Worm (Caenorhabditis elegans): ENCODE results near the gene srw-134.

srw-134 gene

DNA sequence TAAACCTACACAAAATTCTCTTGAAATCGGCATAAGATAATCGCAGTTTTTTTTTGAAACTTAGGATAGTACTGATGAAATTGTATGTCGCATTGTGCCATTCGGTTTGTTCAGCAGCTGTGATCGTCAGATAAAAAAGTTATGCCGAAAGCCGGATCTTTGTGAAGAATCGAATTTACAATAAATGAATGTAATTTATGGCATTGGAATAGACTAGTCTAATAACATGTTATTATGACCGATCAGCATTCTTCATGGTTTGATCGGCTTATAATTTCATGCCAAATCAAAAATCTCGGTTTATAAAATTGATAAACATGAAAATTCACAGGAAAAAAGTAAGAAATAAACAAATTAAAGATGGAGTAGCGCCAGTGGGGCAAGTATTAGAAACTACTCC lies at the start of gene srw-134:
srw-134 (minus strand) TSS at position 101 of the 400 bp plus-strand sequence.
- TF ChIP-seq him-1 (tag; optimal IDR thresholded peaks at IDR 0.05) (no peak), dao-5 (tag; optimal IDR thresholded peaks at IDR 0.05) (no peak), W03F9.2 (tag; optimal IDR thresholded peaks at IDR 0.05) (no peak)

DNA sequence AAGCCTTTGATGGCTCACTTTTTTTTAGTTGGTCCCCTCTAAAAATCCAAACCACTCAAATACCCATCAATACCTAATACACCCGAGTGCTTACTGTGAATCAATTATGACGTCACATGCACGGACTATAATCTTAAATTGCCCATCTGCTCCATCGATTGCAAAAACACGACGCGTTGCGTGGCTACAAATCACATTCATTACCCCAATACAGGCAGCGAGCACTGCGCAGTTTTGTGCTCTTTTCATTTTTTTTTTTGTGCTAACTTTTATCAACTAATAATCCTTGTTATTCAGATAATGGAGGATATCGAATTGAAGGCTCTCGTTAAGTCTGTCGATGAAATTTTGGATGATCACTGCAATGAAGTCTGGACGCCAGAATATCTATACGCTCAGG lies 47.7 kb upstream of the srw-134 start, which contains the start of gene Y45G5AM.5:
Y45G5AM.5 (plus strand) TSS at position 301 of the 400 bp plus-strand sequence.
- TF ChIP-seq W03F9.2 (tag; optimal IDR thresholded peaks at IDR 0.05) (no peak), dao-5 (tag; optimal IDR thresholded peaks at IDR 0.05) (no peak), him-1 (tag; optimal IDR thresholded peaks at IDR 0.05) (no peak)

DNA sequence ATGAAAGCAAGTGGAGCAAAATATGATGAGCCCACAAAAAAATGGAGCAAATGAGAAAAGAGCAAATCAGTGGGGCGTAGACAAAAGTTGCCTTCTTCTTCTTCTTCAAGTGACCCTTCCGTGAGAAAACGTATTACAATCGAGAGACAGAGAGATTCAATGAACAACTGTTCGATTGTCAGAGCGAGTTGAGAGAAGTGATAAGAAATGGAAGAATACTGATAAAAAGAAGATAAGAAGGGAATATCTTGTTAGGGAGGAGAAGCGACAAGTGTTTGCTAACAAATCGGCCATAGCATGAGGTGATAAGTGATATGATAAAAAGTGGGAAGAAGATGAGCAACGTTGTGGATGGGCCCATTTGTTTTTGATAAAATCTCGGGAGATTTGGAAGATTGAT lies 44.9 kb upstream of the srw-134 start:
- TF ChIP-seq dao-5 (tag; optimal IDR thresholded peaks at IDR 0.05) = no peak

DNA sequence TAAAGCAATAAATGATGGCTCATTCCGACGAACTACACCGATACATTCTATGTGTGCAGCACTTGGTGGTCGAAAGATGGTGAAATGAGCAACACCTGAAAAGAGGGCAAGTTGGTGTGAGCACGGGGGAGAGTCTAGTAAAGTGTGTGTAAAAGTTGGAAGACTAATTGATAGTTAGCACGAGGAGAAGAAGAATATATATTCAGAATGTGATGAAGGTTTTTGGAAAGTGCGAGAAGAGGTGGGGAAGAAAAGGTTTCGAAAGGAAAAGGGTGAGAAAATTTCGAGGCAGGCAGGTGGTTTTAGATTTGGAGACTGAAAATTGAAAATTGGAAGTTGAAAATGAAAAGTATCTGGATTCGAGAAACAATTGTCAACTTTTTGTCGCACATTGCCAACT lies 39.8 kb upstream of the srw-134 start, which contains the start of gene Y45G5AM.6:
Y45G5AM.6 (minus strand) TSS at position 101 of the 400 bp plus-strand sequence.
- no peak for TF ChIP-seq dao-5 (tag; optimal IDR thresholded peaks at IDR 0.05)
- no peak for TF ChIP-seq him-1 (tag; optimal IDR thresholded peaks at IDR 0.05)
- TF ChIP-seq W03F9.2 (tag; optimal IDR thresholded peaks at IDR 0.05) = no peak

DNA sequence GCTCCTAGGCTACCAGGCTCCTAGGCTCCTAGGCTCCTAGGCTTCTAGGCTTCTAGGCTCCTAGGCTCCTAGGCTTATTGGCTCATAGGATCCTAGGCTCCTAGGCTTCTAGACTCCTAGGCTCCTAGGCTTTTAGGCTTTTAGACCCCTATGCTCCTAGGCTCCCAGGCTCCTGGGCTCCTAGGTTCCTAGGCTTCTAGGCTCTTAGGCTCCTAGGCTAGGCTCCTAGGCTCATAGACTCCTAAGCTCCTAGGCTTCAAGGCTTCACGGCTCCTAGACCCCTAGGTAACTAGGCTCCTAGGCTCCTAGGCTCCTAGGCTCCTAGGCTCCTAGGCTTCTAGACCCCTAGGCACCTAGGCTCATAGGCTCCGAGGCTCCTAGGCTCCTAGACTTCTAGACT lies 39.0 kb upstream of the srw-134 start:
- TF ChIP-seq dao-5 (tag; optimal IDR thresholded peaks at IDR 0.05) = no peak
- TF ChIP-seq him-1 (tag; optimal IDR thresholded peaks at IDR 0.05) = no peak
- TF ChIP-seq W03F9.2 (tag; optimal IDR thresholded peaks at IDR 0.05) = no peak

DNA sequence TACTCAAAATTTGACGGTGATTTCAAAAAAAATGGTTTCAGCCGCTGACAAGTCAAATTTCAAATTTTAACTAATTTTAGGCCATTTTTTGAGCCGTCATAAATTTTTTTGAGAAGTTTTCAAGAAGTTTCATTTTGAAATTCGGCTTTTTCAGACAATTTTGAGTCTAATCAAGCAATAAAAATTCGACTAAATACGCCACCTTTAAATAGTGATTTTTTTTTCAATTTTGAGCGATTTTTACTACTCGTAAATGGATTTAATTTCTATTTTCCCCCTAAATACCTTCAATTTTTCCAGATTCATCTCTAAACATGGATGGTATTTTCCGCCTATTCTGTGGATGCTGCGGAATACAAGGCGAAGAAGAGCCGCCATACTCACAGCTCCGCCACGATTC lies 31.8 kb upstream of the srw-134 start, which contains the start of gene Y45G5AL.1:
Y45G5AL.1 (plus strand) TSS at position 301 of the 400 bp plus-strand sequence.
- no peak for TF ChIP-seq him-1 (tag; optimal IDR thresholded peaks at IDR 0.05)
- TF ChIP-seq W03F9.2 (tag; optimal IDR thresholded peaks at IDR 0.05) = no peak
- no peak for TF ChIP-seq dao-5 (tag; optimal IDR thresholded peaks at IDR 0.05)

DNA sequence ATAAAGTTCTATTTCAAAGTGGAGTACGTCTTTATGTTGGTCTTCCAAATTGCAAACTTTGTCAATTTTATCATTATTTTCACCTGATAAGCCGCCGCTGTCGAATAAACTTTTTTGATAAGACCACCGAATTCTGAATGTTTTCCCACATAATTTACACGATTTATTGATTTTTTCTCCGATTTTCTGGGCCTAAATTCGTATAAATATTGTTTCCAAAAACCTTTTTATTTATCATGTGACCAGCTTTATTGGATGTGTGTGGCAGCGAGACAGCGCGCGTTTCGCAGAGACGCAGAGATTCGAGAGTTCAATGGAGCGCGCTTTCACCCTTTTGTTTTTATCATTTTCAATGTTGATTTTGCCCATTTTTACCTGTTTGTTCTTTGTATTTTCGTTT lies 30.6 kb upstream of the srw-134 start:
- TF ChIP-seq W03F9.2 (tag; optimal IDR thresholded peaks at IDR 0.05) = peak; percentile 66
- TF ChIP-seq him-1 (tag; optimal IDR thresholded peaks at IDR 0.05) = no peak

DNA sequence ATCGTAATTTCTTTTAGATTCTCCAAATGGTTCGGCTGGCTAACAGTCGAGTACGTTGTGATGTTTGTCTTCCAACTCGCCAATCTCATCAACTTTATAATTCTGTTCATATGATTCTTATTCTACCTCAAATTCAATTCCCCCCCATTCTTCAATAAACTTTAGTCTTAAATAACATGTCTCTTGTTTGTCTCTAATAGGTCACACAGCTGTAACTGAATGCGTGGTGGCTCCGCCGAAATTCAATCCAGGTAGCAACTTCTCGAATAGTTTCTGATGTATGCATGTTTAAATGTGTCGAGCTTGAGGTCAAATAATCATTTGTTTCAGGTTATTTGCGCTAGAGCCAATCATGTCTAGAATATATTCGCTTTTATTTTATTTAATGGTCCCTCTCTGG lies 26.3 kb upstream of the srw-134 start, which contains the start of gene lgc-29:
lgc-29 (plus strand) TSS at position 301 of the 400 bp plus-strand sequence.
- no peak for TF ChIP-seq him-1 (tag; optimal IDR thresholded peaks at IDR 0.05)
- TF ChIP-seq dao-5 (tag; optimal IDR thresholded peaks at IDR 0.05) = no peak
- no peak for TF ChIP-seq W03F9.2 (tag; optimal IDR thresholded peaks at IDR 0.05)

DNA sequence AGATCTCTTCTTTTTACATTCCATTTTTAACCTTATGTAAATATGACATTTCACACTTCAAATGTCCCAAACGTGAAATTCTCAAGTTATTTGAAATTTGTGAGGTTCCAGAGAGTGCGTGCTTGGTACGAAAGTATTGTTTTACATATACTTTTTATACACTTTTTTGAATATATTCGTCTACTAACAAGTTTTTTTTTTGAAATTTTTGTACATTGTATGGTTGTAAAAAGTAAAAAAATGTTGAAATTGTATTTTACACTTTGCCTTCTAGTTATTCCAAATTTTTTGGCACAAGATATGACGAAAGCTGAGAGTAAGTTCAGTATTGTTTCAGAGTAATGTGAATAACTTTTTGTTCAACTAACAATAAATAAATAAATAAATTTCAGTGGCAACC lies 22.3 kb upstream of the srw-134 start, which contains the start of gene lgc-1:
lgc-1 (plus strand) TSS at position 301 of the 400 bp plus-strand sequence.
- no peak for TF ChIP-seq him-1 (tag; optimal IDR thresholded peaks at IDR 0.05)

DNA sequence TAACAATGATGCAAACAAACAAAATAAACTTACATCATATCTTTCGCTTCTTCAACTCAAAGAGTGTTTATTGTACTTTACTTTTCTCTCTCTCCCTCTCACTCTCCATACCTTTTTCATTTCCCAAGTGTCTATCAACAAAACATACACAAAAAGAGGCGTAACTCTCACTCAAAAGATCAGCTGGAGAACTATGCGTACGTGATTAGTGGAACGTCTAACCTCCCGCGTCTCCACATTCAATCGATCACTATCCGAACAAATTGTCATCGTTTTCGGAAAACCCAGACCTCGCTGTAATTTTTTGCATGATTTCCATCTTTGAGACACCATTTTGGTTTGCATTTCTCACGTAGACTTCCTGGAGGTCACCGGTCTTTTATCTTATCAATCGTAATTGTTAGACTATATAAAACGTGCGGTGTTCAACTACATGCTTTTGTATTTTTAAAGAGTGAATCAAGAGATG lies 19.1 kb upstream of the srw-134 start, which contains the start of gene nhr-57:
nhr-57 (plus strand) TSS at position 419 of the 469 bp plus-strand sequence.
- no peak for TF ChIP-seq dao-5 (tag; optimal IDR thresholded peaks at IDR 0.05)
- no peak for TF ChIP-seq him-1 (tag; optimal IDR thresholded peaks at IDR 0.05)

DNA sequence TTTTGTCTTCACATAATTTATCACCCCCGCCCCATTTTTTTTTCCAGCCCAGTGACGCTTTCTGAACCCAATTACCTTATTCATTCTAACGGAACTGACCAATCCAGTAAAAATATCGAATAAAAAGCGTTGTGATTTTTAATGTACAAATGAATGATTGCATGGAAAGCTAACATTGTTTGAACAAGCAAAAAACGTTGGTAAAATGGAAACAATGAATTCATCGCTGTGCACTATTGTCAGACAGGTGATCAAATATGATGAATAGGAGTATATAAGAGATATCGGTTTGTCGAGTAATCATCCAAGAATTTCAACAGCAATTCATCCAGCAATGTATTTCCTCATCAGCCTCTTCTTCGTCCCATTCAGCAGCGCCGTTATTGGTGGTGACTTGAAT lies 17.2 kb upstream of the srw-134 start, which contains the start of gene phat-4:
phat-4 (plus strand) TSS at position 301 of the 400 bp plus-strand sequence.
- TF ChIP-seq dao-5 (tag; optimal IDR thresholded peaks at IDR 0.05) = no peak
- TF ChIP-seq him-1 (tag; optimal IDR thresholded peaks at IDR 0.05) = no peak
- no peak for TF ChIP-seq W03F9.2 (tag; optimal IDR thresholded peaks at IDR 0.05)

DNA sequence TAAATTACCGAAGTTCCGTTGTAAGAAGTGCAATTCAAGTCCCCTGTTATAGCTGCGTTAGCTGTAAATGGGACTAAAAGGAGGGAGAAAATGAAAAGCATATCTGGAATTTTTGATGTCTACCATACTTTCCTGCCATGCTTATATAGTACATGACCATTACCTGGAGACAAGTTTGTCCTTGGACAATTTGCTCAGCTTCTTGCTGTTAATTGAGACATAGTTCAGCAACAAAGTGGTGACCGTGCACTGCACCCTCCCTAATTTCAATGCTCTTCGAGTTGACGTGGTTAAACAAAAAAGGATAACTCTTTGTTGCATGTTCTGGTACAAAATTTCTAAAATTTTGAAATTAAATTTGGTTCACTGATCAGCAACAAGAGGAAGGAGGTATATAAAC lies 15.0 kb upstream of the srw-134 start, which contains the start of gene T05B4.13:
T05B4.13 (minus strand) TSS at position 101 of the 400 bp plus-strand sequence.
- no peak for TF ChIP-seq W03F9.2 (tag; optimal IDR thresholded peaks at IDR 0.05)
- no peak for TF ChIP-seq him-1 (tag; optimal IDR thresholded peaks at IDR 0.05)
- TF ChIP-seq dao-5 (tag; optimal IDR thresholded peaks at IDR 0.05) = no peak

DNA sequence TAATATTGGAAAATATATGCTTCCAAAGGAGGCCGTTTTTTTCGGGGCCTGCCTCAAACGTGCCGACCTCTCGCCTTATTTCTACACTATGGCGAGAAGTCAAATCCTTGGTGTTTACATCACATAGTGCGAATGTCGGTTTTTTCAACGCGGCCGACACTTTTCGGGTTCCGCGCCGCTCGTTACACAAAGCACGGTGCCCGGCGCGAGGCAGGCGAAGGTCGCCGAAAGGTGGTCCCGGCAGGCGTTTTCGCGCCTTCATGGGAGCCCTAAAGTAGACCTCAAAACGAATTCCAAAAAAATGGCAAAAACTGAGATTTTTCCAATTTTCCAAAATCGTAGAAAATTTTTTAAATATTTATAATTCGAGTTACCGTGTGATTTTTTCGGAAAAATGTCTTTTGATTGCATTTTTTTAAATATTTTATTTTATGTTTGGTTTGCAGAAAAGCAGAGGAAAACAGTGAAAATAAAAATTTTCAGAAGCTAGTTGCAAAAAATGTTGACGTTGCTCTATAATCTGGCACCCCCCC lies 13.2 kb upstream of the srw-134 start, which contains the start of gene T05B4.12:
T05B4.12 (minus strand) TSS at position 483 of the 533 bp plus-strand sequence.
- TF ChIP-seq him-1 (tag; optimal IDR thresholded peaks at IDR 0.05) (no peak), W03F9.2 (tag; optimal IDR thresholded peaks at IDR 0.05) (no peak), dao-5 (tag; optimal IDR thresholded peaks at IDR 0.05) (no peak)

DNA sequence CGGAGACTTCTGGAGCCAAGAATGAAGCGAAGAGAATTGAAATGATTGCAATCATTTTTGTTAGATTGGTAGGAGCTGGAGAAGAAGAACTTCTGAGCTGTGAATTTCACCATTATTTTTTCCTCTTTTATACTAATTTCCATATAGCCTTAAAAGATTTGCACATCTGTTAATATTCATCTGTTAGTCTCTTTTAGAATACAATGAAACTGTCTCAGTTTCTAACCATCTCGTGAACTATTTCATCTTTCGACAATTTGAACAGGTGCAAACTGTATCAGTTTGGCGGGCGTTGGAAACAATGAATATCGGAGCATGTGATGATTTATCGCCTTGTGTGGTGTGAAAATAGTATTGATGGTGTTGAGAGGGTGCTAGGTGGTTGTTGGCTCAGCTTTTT lies 10.0 kb upstream of the srw-134 start, which contains the start of gene phat-5:
phat-5 (minus strand) TSS at position 101 of the 400 bp plus-strand sequence.
- TF ChIP-seq dao-5 (tag; optimal IDR thresholded peaks at IDR 0.05) (no peak), W03F9.2 (tag; optimal IDR thresholded peaks at IDR 0.05) (no peak), him-1 (tag; optimal IDR thresholded peaks at IDR 0.05) (no peak)

DNA sequence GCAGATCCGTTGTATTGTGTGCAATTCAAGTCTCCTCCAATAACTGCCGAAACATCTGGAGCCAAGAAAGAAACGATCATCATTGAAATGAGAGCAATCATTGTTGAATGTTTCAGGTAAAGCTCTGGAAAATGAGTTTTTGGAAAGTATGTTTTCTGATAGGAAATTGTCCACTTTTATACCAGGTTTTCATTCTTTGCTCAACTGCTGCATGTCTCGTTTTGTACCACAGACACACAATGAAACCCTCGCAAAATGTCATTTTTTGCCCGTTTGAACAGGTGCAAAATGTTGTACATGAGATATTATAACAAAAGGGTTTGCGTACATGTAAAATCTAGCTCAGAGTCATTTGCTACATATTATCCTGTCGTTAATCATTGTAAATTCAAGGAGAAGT lies 8.2 kb upstream of the srw-134 start, which contains the start of gene T05B4.10:
T05B4.10 (minus strand) TSS at position 101 of the 400 bp plus-strand sequence.
- TF ChIP-seq dao-5 (tag; optimal IDR thresholded peaks at IDR 0.05) = no peak
- TF ChIP-seq W03F9.2 (tag; optimal IDR thresholded peaks at IDR 0.05) = no peak
- TF ChIP-seq him-1 (tag; optimal IDR thresholded peaks at IDR 0.05) = no peak
